Worm (Caenorhabditis elegans) whole organism, L4/young adult: ENCODE measurements around the gene irld-47.

ENCODE experiments used
- W03F9.2 ChIP-seq: fragments of 150-350 bp; optimal IDR thresholded peaks from 2 replicates; lab custom pipeline; 2014; ENCODE audit warnings: missing biosample characterization, missing genetic modification characterization
- dao-5 ChIP-seq: sonication (generic microtip); optimal IDR thresholded peaks from 2 replicates; lab custom pipeline; 2016; ENCODE audit warnings: missing genotype, missing genetic modification characterization, moderate library complexity, missing compliant biosample characterization
- him-1 ChIP-seq: sonication (generic microtip); optimal IDR thresholded peaks from 2 replicates; lab custom pipeline; 2016; ENCODE audit warnings: missing genotype, missing genetic modification reagents, missing genetic modification characterization, missing compliant biosample characterization

Gene irld-47

DNA sequence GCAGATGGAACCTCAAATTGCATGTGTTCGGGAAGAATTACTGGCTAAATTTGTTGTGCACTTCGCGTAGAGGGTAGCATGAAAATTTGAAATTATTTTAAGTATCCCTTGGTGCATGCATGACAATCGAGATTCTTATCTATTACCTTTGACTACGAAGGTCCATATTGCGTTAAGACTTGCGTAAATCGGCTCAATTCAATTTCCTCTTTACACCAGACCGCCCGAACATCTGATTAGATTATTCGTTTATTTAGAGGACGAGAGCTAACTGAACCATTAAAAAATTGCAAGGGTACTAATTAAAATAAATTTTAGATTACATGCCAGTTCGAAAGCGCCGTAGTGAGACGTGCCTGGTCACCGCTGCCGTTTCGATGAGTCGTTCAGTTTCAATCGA is 4.8 kb downstream of the irld-47 start:
- TF ChIP-seq dao-5 (tag; lab: Kevin White, UChicago): no peak
- no peak for TF ChIP-seq W03F9.2 (tag; lab: Kevin White, UChicago)

DNA sequence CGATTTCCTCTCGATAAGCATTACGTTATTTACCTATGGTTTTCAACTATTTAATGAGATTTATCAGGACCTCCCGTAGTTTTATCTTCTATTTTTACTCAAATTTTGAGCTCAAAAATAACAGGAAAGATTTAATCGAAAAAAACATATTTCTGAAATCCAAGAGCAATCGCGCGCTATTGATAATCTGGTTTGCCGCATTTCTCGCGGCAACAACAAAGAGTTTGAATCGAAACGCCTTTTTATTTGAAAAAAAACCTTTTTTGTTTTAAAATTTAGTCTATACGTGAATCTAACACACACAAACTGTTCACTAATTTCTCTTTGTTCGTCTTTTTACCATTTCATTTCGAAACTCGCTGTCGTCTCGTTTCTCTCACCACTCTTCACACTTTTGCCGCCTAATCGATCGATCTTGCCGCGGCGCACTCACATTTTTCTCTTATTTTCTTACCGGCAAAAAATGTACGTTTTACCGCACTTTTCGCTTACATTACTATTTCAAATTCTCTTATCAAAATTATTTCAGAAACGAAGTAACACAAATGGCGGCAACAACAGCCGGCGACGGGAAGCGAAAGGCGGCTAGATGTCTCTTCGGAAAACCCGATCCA is 6.1 kb downstream of the irld-47 start, which contains the start of gene cki-2:
Gene cki-2 (plus strand): TSS at position 337 of the 614 bp plus-strand sequence.
- TF ChIP-seq him-1 (tag; lab: Kevin White, UChicago) (no peak), W03F9.2 (tag; lab: Kevin White, UChicago) (no peak), dao-5 (tag; lab: Kevin White, UChicago) (no peak)

DNA sequence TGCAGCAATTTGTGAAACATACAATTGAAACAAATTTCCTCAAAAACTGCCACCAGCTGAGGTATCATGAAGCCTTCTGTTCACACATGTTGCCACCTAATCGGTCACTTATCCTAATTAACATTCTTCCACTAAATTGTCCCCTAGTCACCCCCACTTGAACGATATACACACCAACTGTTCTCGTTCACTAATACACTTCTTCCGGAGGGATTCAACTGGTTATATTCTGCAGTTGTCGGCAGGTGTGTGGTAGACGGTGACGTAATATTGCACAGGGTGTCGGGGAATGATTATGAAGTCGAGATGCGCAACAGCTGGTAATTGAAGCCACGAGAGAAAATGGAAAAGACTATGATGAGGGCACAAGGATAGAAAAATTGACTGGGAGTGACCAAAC is 6.9 kb downstream of the irld-47 start:
- TF ChIP-seq W03F9.2 (tag; lab: Kevin White, UChicago) (no peak), dao-5 (tag; lab: Kevin White, UChicago) (no peak), him-1 (tag; lab: Kevin White, UChicago) (no peak)

DNA sequence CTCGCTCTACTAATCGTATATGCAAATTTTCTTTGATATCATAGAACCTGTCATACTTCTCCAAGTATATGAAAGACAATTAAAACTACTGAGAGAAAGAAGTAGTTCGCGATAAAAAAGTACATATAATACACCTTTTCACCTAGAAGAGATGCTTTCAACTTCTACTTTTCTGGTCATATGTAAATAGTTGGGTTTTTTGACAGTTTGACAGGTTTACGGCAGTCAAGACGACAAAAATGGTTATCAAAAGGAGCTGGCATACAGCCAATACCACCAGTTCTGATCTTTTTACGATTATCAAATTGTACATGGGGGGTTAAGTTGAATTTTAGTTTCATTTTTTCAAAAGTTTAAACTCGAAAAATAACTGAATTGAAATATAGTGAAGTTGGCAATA is 7.4 kb downstream of the irld-47 start:
- TF ChIP-seq him-1 (tag; lab: Kevin White, UChicago) (no peak), W03F9.2 (tag; lab: Kevin White, UChicago) (no peak), dao-5 (tag; lab: Kevin White, UChicago) (no peak)

DNA sequence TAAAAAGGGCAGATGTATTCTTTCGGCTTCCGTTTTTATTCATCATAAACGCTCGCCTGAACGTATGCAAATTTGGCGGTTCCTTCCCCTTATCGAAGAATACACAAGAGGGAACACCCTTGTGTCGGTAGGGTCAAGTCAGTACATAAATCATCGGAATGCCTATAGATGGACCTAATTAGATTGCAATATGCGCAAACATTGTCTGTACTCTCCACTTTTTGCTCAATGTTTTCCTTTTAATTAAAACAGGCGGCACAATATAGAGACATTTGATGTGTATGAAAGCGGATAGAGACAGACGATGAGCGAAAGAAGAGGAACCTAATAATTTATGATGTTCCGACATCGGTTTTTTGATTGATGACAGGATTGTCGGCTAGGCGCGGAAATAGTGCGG is 8.1 kb downstream of the irld-47 start:
- TF ChIP-seq him-1 (tag; lab: Kevin White, UChicago) (no peak), dao-5 (tag; lab: Kevin White, UChicago) (no peak), W03F9.2 (tag; lab: Kevin White, UChicago) (no peak)

DNA sequence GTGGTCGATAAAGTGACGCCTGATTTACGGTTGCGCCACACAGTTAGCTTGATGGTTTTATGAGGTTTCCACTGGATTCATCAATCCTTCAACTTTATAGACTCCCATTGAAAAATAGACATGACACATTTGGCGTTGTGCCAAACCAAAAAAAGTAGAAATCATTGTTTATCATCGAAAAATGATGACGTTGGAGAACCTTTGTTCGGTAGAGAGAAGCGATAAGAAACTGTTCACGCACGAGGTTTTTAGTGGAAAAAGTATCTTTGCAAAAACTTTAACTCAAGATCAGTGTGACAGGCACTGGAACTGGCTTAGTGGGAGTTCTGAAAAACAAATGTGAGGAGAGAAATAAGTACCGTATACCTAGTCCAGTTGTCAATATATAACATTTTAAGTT is 8.7 kb downstream of the irld-47 start:
- TF ChIP-seq W03F9.2 (tag; lab: Kevin White, UChicago): no peak
- TF ChIP-seq dao-5 (tag; lab: Kevin White, UChicago): no peak
- no peak for TF ChIP-seq him-1 (tag; lab: Kevin White, UChicago)

DNA sequence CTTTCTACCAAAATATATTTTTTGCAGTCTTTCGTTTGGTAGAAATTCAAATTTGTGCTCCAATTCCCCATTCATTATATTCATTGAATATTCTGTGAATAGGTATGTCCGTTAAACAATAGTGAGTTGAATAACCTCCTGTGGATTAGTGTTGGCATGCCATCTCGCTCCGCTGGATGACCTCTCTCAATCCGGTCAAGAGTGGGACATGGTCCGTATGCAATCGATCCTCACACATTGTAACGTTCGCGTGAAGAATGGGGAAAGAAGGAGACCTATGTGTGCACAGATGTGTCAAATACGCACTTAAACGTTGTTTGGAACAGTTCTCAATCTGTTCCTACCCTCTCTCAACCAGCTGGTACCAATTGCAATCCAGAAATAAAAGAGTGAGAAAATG is 9.1 kb downstream of the irld-47 start:
- TF ChIP-seq W03F9.2 (tag; lab: Kevin White, UChicago): no peak
- no peak for TF ChIP-seq dao-5 (tag; lab: Kevin White, UChicago)
- no peak for TF ChIP-seq him-1 (tag; lab: Kevin White, UChicago)

DNA sequence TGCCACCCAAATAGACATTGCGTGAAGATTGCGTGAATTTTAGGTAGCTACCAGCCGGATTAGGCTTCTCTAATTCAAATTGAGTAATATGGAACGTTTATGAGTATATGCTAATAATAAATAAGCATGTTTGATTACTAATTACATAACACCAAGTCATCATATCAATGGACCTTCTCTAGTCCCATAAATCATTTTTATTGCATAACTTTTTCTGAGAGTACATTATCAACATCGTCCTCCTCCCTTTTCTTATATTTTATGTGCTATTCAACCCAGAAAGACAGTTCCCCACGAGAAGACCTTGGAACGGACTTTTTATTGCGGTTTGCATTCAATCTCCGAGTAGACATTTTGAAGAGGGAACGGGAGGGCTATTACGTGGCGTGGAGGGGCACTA is 10.0 kb downstream of the irld-47 start:
- no peak for TF ChIP-seq W03F9.2 (tag; lab: Kevin White, UChicago)
- TF ChIP-seq dao-5 (tag; lab: Kevin White, UChicago): no peak
- TF ChIP-seq him-1 (tag; lab: Kevin White, UChicago): no peak

DNA sequence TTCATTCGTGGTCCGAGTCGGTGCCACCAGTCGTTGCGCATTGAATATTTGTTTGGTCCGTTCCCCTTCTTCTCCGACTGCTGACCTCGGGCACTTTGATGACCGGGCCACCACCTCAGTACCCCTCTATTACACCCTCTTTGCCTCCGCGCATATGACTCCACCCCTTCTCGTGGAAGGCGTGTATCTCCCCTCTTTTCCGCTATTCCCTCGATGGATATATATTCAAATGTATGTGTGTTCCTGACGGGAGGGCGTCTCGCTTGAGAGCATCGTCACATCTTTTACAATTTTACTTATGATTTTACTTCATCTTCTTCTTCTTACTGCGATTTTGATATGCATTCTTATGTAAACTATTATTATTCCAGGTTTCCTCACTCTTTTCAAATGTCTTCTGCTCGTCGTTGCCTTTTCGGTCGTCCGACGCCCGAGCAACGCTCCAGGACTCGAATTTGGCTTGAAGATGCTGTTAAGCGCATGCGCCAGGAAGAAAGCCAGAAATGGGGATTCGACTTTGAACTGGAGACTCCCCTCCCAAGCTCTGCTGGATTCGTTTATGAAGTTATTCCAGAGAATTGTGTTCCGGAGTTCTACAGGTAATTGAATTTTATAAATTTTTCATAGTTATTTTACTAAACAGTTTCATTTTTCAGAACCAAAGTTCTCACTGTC is 11.3 kb downstream of the irld-47 start, which contains the start of gene cki-1:
Gene cki-1 (plus strand): TSS at position 372 of the 675 bp plus-strand sequence.
- TF ChIP-seq W03F9.2 (tag; lab: Kevin White, UChicago): no peak
- no peak for TF ChIP-seq dao-5 (tag; lab: Kevin White, UChicago)
- no peak for TF ChIP-seq him-1 (tag; lab: Kevin White, UChicago)

DNA sequence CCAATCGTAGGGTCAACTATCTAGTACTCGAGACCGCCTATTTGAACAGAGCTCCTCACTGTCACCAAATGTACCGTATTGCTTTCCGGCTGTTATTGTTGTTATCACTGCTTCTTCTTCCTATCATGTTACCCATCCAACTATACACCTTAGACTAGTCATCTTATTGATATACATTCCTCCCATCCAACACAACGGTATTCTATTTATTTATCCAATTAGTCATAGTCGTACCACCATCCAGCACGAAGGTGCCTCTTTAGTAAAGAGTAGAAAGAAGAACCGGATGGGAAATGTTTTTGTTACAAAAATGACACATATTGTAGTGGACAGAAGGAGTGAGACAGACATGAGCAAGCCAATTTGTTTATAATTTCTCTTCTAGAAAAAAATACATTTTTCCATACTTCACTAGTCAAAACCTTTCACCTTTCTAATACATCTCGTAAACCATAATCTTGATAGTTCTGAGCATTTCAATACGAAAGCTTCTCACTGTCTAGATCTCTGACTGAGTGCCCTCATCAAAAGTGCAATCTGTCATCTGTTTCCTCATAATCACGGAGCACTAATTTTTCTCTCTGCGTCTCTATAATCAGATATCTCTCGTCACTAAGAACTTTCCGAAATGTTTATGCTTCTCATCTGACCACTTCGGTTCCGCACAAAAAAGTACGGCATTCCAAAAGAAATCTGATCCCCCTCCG is 12.0 kb downstream of the irld-47 start:
- TF ChIP-seq him-1 (tag; lab: Kevin White, UChicago) (no peak), dao-5 (tag; lab: Kevin White, UChicago) (no peak), W03F9.2 (tag; lab: Kevin White, UChicago) (no peak)

DNA sequence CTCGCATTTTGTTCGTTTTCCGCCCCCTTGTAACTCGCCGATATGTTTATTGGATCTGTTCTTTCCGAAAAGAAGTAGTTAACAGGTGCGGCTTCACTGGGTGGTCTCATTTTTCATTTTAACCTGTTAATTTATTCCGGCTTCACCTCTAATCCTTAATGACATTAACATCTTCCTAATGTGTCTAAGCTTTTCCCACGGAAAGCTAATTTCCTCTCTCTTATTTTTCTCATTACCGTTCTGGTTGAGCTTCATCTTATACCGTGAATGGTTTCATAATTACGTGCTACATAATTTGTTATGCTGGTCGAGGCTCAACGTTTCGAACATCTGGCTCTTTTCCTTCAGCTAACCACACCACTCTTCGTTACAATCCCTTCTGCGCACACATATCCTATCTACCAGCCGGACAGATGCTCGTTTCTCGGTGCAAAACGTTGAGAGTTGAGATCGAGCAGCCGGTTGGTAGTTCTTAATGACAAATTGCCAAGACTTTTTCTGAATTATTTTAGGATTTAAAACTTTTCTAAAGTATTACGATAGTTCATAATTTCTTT is 12.9 kb downstream of the irld-47 start:
- TF ChIP-seq dao-5 (tag; lab: Kevin White, UChicago) (no peak), W03F9.2 (tag; lab: Kevin White, UChicago) (no peak), him-1 (tag; lab: Kevin White, UChicago) (no peak)

DNA sequence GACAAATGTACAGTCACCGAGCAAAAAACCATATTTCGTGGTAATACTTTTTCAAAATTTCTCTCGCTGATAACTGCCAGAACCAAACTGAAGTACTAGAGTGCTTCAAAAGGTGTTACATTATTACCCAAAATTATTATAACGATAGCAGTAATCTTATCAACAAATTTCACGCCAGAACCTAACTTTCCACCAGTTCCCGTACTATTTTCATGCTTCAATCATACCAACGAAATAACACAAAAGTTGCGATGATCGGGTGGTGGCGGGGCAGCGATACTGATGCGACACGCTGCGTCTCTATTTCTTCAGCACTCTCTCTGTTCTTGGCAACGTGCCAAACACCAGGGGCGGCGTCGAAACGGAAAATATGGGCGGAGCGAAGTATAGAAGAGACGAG is 13.4 kb downstream of the irld-47 start:
- TF ChIP-seq dao-5 (tag; lab: Kevin White, UChicago) (no peak), W03F9.2 (tag; lab: Kevin White, UChicago) (no peak)

DNA sequence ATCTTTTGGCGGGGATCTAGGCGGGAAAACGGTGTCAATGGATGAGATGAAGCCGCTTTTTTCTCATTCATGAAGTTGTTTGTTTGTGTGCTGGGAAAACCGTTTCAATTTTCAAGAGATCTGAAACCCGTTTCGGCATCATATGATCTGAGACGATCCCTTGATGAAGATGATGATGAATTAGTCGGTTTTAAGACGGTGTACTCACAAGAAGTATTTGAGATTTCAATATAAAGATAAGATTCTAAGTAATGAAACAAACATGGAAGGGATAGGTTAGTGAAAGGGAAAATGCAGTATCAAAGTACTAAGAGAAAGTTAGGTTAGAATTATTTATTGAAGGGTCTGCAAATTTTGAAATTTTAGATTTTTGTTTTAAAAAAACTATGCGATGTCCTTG is 14.2 kb downstream of the irld-47 start:
- no peak for TF ChIP-seq W03F9.2 (tag; lab: Kevin White, UChicago)
- TF ChIP-seq dao-5 (tag; lab: Kevin White, UChicago): no peak
- TF ChIP-seq him-1 (tag; lab: Kevin White, UChicago): no peak
